Worm (Caenorhabditis elegans) whole organism, L2 larva: ENCODE measurements around the gene R13A1.10.

Experiments
- C34F6.9 ChIP-seq: fragments of 150-350 bp; optimal IDR thresholded peaks from 2 replicates; lab custom pipeline; 2014; ENCODE audit warnings: missing biosample characterization, missing genetic modification characterization
- F13H6.1 ChIP-seq: sonication (generic microtip); optimal IDR thresholded peaks from 2 replicates; lab custom pipeline; 2016; ENCODE audit warnings: missing genetic modification characterization, missing compliant biosample characterization
- R02D3.7 ChIP-seq: fragments of 150-350 bp; optimal IDR thresholded peaks from 2 replicates; lab custom pipeline; 2014; ENCODE audit warnings: missing biosample characterization, missing genetic modification characterization
- Y55F3AM.14 ChIP-seq: fragments of 200-800 bp; sonication (Bioruptor generic); optimal IDR thresholded peaks from 2 replicates; lab custom pipeline; 2018; ENCODE audit warnings: mild to moderate bottlenecking, missing genetic modification characterization, missing compliant biosample characterization
- alr-1 ChIP-seq: fragments of 150-350 bp; optimal IDR thresholded peaks from 2 replicates; lab custom pipeline; 2014; ENCODE audit warnings: missing biosample characterization, missing genetic modification characterization
- blmp-1 ChIP-seq: sonication (generic microtip); optimal IDR thresholded peaks from 2 replicates; lab custom pipeline; 2017; ENCODE audit warnings: missing genetic modification characterization, mild to moderate bottlenecking, missing compliant biosample characterization, antibody characterized with exemption, moderate library complexity; ENCODE audit not compliant: insufficient read depth
- ceh-82 ChIP-seq: fragments of 150-350 bp; optimal IDR thresholded peaks from 2 replicates; lab custom pipeline; 2014; ENCODE audit warnings: missing biosample characterization, missing genetic modification characterization
- dmd-4 ChIP-seq: sonication (generic microtip); optimal IDR thresholded peaks from 2 replicates; lab custom pipeline; 2017; ENCODE audit warnings: missing biosample characterization, missing genetic modification characterization
- egl-27 ChIP-seq: sonication (generic microtip); optimal IDR thresholded peaks from 3 replicates; lab custom pipeline; 2017; ENCODE audit warnings: missing biosample characterization, missing genetic modification reagents, missing genetic modification characterization
- elt-1 ChIP-seq: fragments of 150-350 bp; optimal IDR thresholded peaks from 2 replicates; lab custom pipeline; 2014; ENCODE audit warnings: missing biosample characterization, missing genetic modification characterization
- fos-1 ChIP-seq: fragments of 150-350 bp; optimal IDR thresholded peaks from 2 replicates; lab custom pipeline; 2014; ENCODE audit warnings: missing biosample characterization, missing genetic modification characterization
- gmeb-1 ChIP-seq: fragments of 150-350 bp; optimal IDR thresholded peaks from 2 replicates; lab custom pipeline; 2014; ENCODE audit warnings: missing biosample characterization, missing genetic modification characterization
- lin-11 ChIP-seq: fragments of 150-350 bp; sonication (generic microtip); optimal IDR thresholded peaks from 2 replicates; lab custom pipeline; 2014; ENCODE audit warnings: missing biosample characterization, missing genetic modification characterization, inconsistent platforms, mixed read lengths
- lin-13 ChIP-seq: fragments of 150-350 bp; optimal IDR thresholded peaks from 2 replicates; lab custom pipeline; 2014; ENCODE audit warnings: missing biosample characterization, missing genetic modification reagents, missing genetic modification characterization
- lin-39 ChIP-seq: fragments of 150-350 bp; optimal IDR thresholded peaks from 2 replicates; lab custom pipeline; 2014; ENCODE audit warnings: missing biosample characterization, missing genetic modification reagents, missing genetic modification characterization
- mab-5 ChIP-seq: fragments of 150-350 bp; optimal IDR thresholded peaks from 2 replicates; lab custom pipeline; 2014; ENCODE audit warnings: missing biosample characterization, missing genetic modification characterization
- mbf-1 ChIP-seq: sonication (generic microtip); optimal IDR thresholded peaks from 2 replicates; lab custom pipeline; 2017; ENCODE audit warnings: missing biosample characterization, missing genetic modification characterization
- nhr-10 ChIP-seq: sonication (generic microtip); optimal IDR thresholded peaks from 2 replicates; lab custom pipeline; 2017; ENCODE audit warnings: missing biosample characterization, missing genetic modification characterization
- nhr-12 ChIP-seq: fragments of 150-350 bp; optimal IDR thresholded peaks from 2 replicates; lab custom pipeline; 2014; ENCODE audit warnings: missing biosample characterization, missing genetic modification characterization
- nhr-129 ChIP-seq: fragments of 150-350 bp; optimal IDR thresholded peaks from 2 replicates; lab custom pipeline; 2014; ENCODE audit warnings: missing biosample characterization, missing genetic modification characterization
- nhr-21 ChIP-seq: fragments of 150-350 bp; optimal IDR thresholded peaks from 2 replicates; lab custom pipeline; 2014; ENCODE audit warnings: missing biosample characterization, missing genetic modification characterization
- nhr-23 ChIP-seq: fragments of 150-350 bp; optimal IDR thresholded peaks from 2 replicates; lab custom pipeline; 2014; ENCODE audit warnings: missing biosample characterization, missing genetic modification reagents, missing genetic modification characterization
- nhr-237 ChIP-seq: fragments of 150-350 bp; optimal IDR thresholded peaks from 2 replicates; lab custom pipeline; 2014; ENCODE audit warnings: missing biosample characterization, missing genetic modification characterization
- nhr-25 ChIP-seq: fragments of 150-350 bp; sonication (generic microtip); optimal IDR thresholded peaks from 3 replicates; lab custom pipeline; 2014; ENCODE audit warnings: missing biosample characterization, missing genetic modification characterization
- skn-1 ChIP-seq: sonication (generic microtip); optimal IDR thresholded peaks from 2 replicates; lab custom pipeline; 2017; ENCODE audit warnings: missing biosample characterization, missing genetic modification characterization
- sma-3 ChIP-seq: sonication (generic microtip); optimal IDR thresholded peaks from 2 replicates; lab custom pipeline; 2016; ENCODE audit warnings: missing genetic modification reagents, missing genetic modification characterization, missing compliant biosample characterization
- sma-9 ChIP-seq, 2 experiments: fragments of 150-350 bp in 1 of 2; sonication (generic microtip) in 1 of 2; optimal IDR thresholded peaks; 2 replicates each; lab custom pipeline; 2014 to 2016; ENCODE audit warnings: missing genetic modification characterization in 2 of 2, mild to moderate bottlenecking in 1 of 2, missing biosample characterization in 1 of 2, missing compliant biosample characterization in 1 of 2, missing genetic modification reagents in 1 of 2, moderate library complexity in 1 of 2
- unc-39 ChIP-seq: fragments of 150-350 bp; optimal IDR thresholded peaks from 2 replicates; lab custom pipeline; 2014; ENCODE audit warnings: missing biosample characterization, missing genetic modification characterization
- unc-55 ChIP-seq: fragments of 150-350 bp; sonication (generic microtip); optimal IDR thresholded peaks from 3 replicates; lab custom pipeline; 2014; ENCODE audit warnings: missing biosample characterization, missing genetic modification reagents, missing genetic modification characterization
- ztf-11 ChIP-seq: sonication (generic microtip); optimal IDR thresholded peaks from 2 replicates; lab custom pipeline; 2017; ENCODE audit warnings: missing biosample characterization, missing genetic modification characterization
- ztf-4 ChIP-seq: fragments of 150-350 bp; optimal IDR thresholded peaks from 2 replicates; lab custom pipeline; 2014; ENCODE audit warnings: missing biosample characterization, missing genetic modification characterization

The R13A1.10 gene

ce11 chrIV:7184597-7184996 lies 42.4 kb downstream of the R13A1.10 start, which contains the start of gene clec-179:
clec-179 (minus strand) TSS chrIV:7184697.
- TF ChIP-seq dmd-4 (tag; lab: Kevin White, UChicago) (no peak), alr-1 (tag; lab: Kevin White, UChicago) (no peak), elt-1 (tag; lab: Kevin White, UChicago) (no peak), nhr-23 (no peak), skn-1 (tag; lab: Kevin White, UChicago) (no peak), gmeb-1 (tag; lab: Kevin White, UChicago) (no peak), F13H6.1 (tag; lab: Kevin White, UChicago) (no peak), lin-13 (GFP tag; lab: Kevin White, UChicago) (no peak), ztf-11 (tag; lab: Kevin White, UChicago) (no peak), nhr-10 (tag; lab: Kevin White, UChicago) (no peak), nhr-21 (no peak), ztf-4 (tag; lab: Kevin White, UChicago) (no peak), mbf-1 (tag; lab: Kevin White, UChicago) (no peak), unc-39 (tag; lab: Kevin White, UChicago) (no peak), mab-5 (tag; lab: Kevin White, UChicago) (no peak), lin-39 (tag; lab: Kevin White, UChicago) (no peak)

DNA sequence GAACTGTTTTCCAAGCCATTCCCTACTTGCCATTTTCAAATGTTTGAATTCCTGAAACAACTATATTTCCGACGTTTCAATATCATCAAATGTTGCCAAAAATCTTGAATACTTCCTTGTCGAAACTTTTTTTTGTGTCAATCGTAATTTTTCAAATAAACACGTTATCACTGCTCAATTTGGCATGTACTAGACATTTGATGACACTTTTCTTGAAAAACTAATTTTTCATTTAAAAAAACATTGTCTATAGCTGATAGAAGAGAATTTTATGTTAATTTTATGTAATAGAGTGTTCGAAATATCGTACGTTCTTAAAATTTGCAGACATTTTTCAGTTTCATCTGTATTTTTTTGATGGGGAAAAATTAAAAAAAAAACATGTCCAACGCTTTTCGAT lies 44.2 kb downstream of the R13A1.10 start:
- TF ChIP-seq nhr-10 (tag; lab: Kevin White, UChicago) (no peak), mbf-1 (tag; lab: Kevin White, UChicago) (no peak), nhr-129 (tag; lab: Kevin White, UChicago) (no peak), unc-39 (tag; lab: Kevin White, UChicago) (no peak), lin-13 (GFP tag; lab: Kevin White, UChicago) (no peak), sma-3 (no peak), nhr-12 (no peak), egl-27 (tag; lab: Kevin White, UChicago) (no peak)
- TF ChIP-seq, all 48 proteins: peak for 0

- peak; percentile 40 for TF ChIP-seq nhr-25 (tag; lab: Kevin White, UChicago)
- peak; percentile 65 for TF ChIP-seq fos-1 (tag; lab: Kevin White, UChicago)
- TF ChIP-seq mbf-1 (tag; lab: Kevin White, UChicago), result no peak
- peak; percentile 29 for TF ChIP-seq sma-9 (GFP tag; optimal IDR thresholded peaks at IDR 0.05; lab: Kevin White, UChicago)
- TF ChIP-seq sma-9 (tag; optimal IDR thresholded peaks at IDR 0.05; lab: Kevin White, UChicago), result no peak
- peak; percentile 9 for TF ChIP-seq blmp-1 (tag; lab: Kevin White, UChicago)
These were observed 46.7 kb downstream of the R13A1.10 start, which contains the start of gene cest-10 for ce11 chrIV:7180304-7180703. cest-10 (plus strand) TSS chrIV:7180557.

DNA sequence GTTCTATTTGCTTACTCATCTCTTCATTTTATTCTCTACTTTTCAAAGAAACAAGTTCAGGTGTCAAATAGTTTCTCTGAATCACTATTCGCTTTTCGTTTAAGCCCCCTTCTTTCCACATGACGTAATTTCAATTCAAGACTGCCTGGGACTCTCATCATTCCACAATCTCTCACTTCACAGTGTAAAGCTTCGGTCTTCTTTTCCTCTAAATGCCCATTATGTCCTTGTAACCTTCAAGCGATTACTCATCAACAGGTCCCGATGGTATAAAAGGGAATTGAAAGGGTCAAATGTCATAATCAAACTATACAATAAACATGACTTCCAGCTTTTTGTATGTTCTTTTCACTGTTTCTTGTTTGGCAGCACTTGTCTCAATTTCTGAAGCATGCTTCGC lies 48.0 kb downstream of the R13A1.10 start, which contains the start of gene C42D4.3:
Gene C42D4.3 (plus strand): TSS at position 298 of the 400 bp plus-strand sequence.
- TF ChIP-seq fos-1 (tag; lab: Kevin White, UChicago) (peak; percentile 52), nhr-237 (tag; lab: Kevin White, UChicago) (no peak), nhr-25 (tag; lab: Kevin White, UChicago) (peak; percentile 86), nhr-10 (tag; lab: Kevin White, UChicago) (no peak), nhr-129 (tag; lab: Kevin White, UChicago) (no peak)

ce11 chrIV:7176887-7177286 lies 50.1 kb downstream of the R13A1.10 start, which contains the start of gene str-44:
str-44 (plus strand) TSS chrIV:7177187.
- TF ChIP-seq nhr-237 (tag; lab: Kevin White, UChicago), result no peak
- TF ChIP-seq Y55F3AM.14, result no peak
- no peak for TF ChIP-seq lin-13 (GFP tag; lab: Kevin White, UChicago)
- TF ChIP-seq unc-55 (GFP tag; lab: Kevin White, UChicago), result no peak
- TF ChIP-seq R02D3.7, result no peak
- no peak for TF ChIP-seq lin-11 (tag; lab: Kevin White, UChicago)
- TF ChIP-seq blmp-1 (tag; lab: Kevin White, UChicago), result no peak
- TF ChIP-seq C34F6.9 (tag; lab: Kevin White, UChicago), result no peak
- no peak for TF ChIP-seq ztf-4 (tag; lab: Kevin White, UChicago)
- TF ChIP-seq nhr-12, result no peak
- no peak for TF ChIP-seq ceh-82 (tag; lab: Kevin White, UChicago)
- no peak for TF ChIP-seq sma-3
- no peak for TF ChIP-seq lin-39 (tag; lab: Kevin White, UChicago)
- no peak for TF ChIP-seq egl-27 (tag; lab: Kevin White, UChicago)
- no peak for TF ChIP-seq sma-9 (GFP tag; optimal IDR thresholded peaks at IDR 0.05; lab: Kevin White, UChicago)
- no peak for TF ChIP-seq sma-9 (tag; optimal IDR thresholded peaks at IDR 0.05; lab: Kevin White, UChicago)
- TF ChIP-seq mbf-1 (tag; lab: Kevin White, UChicago), result no peak
